Fruit fly (Drosophila melanogaster) whole organism, embryonic: Measurements from ENCODE around the gene Syt14.

Experiments
- Asciz ChIP-seq: fragments of 200-800 bp; sonication (Bioruptor generic); optimal IDR thresholded peaks from 2 replicates; lab custom pipeline; 2017; ENCODE audit warnings: missing biosample characterization, mild to moderate bottlenecking, missing genetic modification characterization, missing genetic modification reagents
- CG10267 ChIP-seq: fragments of 200-800 bp; sonication (Bioruptor generic); optimal IDR thresholded peaks from 2 replicates; lab custom pipeline; 2018; ENCODE audit warnings: missing biosample characterization, mild to moderate bottlenecking, missing genetic modification characterization, moderate library complexity
- CG13296 ChIP-seq: fragments of 200-800 bp; sonication (Bioruptor generic); optimal IDR thresholded peaks from 3 replicates; lab custom pipeline; 2018; ENCODE audit warnings: missing biosample characterization, mild to moderate bottlenecking, missing genetic modification characterization
- CG14441 ChIP-seq: fragments of 200-800 bp; sonication (Bioruptor generic); IDR thresholded peaks from 2 replicates; pipeline ENCODE4 v1.3.6; 2022; ENCODE audit warnings: missing biosample characterization, missing genetic modification characterization
- CG15011 ChIP-seq: fragments of 200-800 bp; sonication (Bioruptor generic); optimal IDR thresholded peaks from 3 replicates; lab custom pipeline; 2018; ENCODE audit warnings: missing biosample characterization, mild to moderate bottlenecking, missing genetic modification characterization
- CG15073 ChIP-seq: fragments of 200-800 bp; sonication (Bioruptor generic); optimal IDR thresholded peaks from 2 replicates; lab custom pipeline; 2016; ENCODE audit warnings: missing biosample characterization, missing genetic modification characterization
- CG2120 ChIP-seq: fragments of 200-800 bp; sonication (Bioruptor generic); optimal IDR thresholded peaks from 3 replicates; lab custom pipeline; 2016; ENCODE audit warnings: missing biosample characterization, missing genetic modification characterization
- CG2129 ChIP-seq: fragments of 200-800 bp; sonication (Bioruptor generic); IDR thresholded peaks from 2 replicates; pipeline ENCODE4 v1.3.6; 2022; ENCODE audit warnings: missing biosample characterization, missing genetic modification characterization; ENCODE audit not compliant: partially characterized antibody
- CG2678 ChIP-seq: fragments of 200-800 bp; sonication (Bioruptor generic); optimal IDR thresholded peaks from 3 replicates; lab custom pipeline; 2019; ENCODE audit warnings: missing biosample characterization, mild to moderate bottlenecking, missing genetic modification characterization, moderate library complexity
- CG32772 ChIP-seq: fragments of 200-800 bp; sonication (Bioruptor generic); IDR thresholded peaks from 2 replicates; pipeline ENCODE4 v1.3.6; 2022; ENCODE audit warnings: missing biosample characterization, missing genetic modification characterization
- CG3847 ChIP-seq: fragments of 200-800 bp; sonication (Bioruptor generic); IDR thresholded peaks from 2 replicates; pipeline ENCODE4 v1.3.6; 2022; ENCODE audit warnings: missing biosample characterization, missing genetic modification characterization
- CG4404 ChIP-seq: fragments of 200-800 bp; sonication (Bioruptor generic); IDR thresholded peaks from 2 replicates; pipeline ENCODE4 v1.3.6; 2022; ENCODE audit warnings: missing biosample characterization, missing genetic modification characterization
- CG4424 ChIP-seq: fragments of 200-800 bp; sonication (Bioruptor generic); optimal IDR thresholded peaks from 3 replicates; lab custom pipeline; 2016; ENCODE audit warnings: missing biosample characterization, missing genetic modification characterization
- CG4617 ChIP-seq: fragments of 200-800 bp; sonication (Bioruptor generic); optimal IDR thresholded peaks from 3 replicates; lab custom pipeline; 2016; ENCODE audit warnings: missing biosample characterization, missing genetic modification characterization, borderline replicate concordance
- CG6683 ChIP-seq: fragments of 200-800 bp; sonication (Bioruptor generic); optimal IDR thresholded peaks from 2 replicates; lab custom pipeline; 2017; ENCODE audit warnings: missing biosample characterization, mild to moderate bottlenecking, missing genetic modification characterization, missing genetic modification reagents
- CG7745 ChIP-seq: fragments of 200-800 bp; sonication (Bioruptor generic); optimal IDR thresholded peaks from 2 replicates; lab custom pipeline; 2018; ENCODE audit warnings: missing biosample characterization, mild to moderate bottlenecking, missing genetic modification characterization, moderate library complexity
- CG7786 ChIP-seq: fragments of 200-800 bp; sonication (Bioruptor generic); optimal IDR thresholded peaks from 2 replicates; lab custom pipeline; 2016; ENCODE audit warnings: missing biosample characterization, missing genetic modification characterization
- CG9932 ChIP-seq: fragments of 200-800 bp; sonication (Bioruptor generic); IDR thresholded peaks from 2 replicates; pipeline ENCODE4 v1.3.6; 2022; ENCODE audit warnings: missing biosample characterization, missing genetic modification characterization
- Dll ChIP-seq: fragments of 200-800 bp; sonication (Bioruptor generic); IDR thresholded peaks from 4 replicates; pipeline ENCODE4 v1.3.6; 2022; ENCODE audit warnings: missing biosample characterization, missing genetic modification characterization; ENCODE audit not compliant: partially characterized antibody
- Ets97D ChIP-seq: fragments of 200-800 bp; sonication (Bioruptor generic); optimal IDR thresholded peaks from 3 replicates; lab custom pipeline; 2016; ENCODE audit warnings: missing biosample characterization, missing genetic modification characterization
- Fer1 ChIP-seq: fragments of 200-800 bp; sonication (Bioruptor generic); optimal IDR thresholded peaks from 2 replicates; lab custom pipeline; 2017; ENCODE audit warnings: missing biosample characterization, mild to moderate bottlenecking, missing genetic modification characterization
- MESR4 ChIP-seq: fragments of 200-800 bp; sonication (Bioruptor generic); optimal IDR thresholded peaks from 2 replicates; lab custom pipeline; 2018; ENCODE audit warnings: missing biosample characterization, mild to moderate bottlenecking, missing genetic modification characterization, moderate library complexity
- Meics ChIP-seq: fragments of 200-800 bp; sonication (Bioruptor generic); optimal IDR thresholded peaks from 2 replicates; lab custom pipeline; 2017; ENCODE audit warnings: missing biosample characterization, mild to moderate bottlenecking, missing genetic modification characterization
- Mrtf ChIP-seq: fragments of 200-800 bp; sonication (Bioruptor generic); IDR thresholded peaks from 3 replicates; pipeline ENCODE4 v1.3.6; 2022; ENCODE audit warnings: missing biosample characterization, missing genetic modification characterization
- Optix ChIP-seq: fragments of 200-800 bp; sonication (Bioruptor generic); IDR thresholded peaks from 3 replicates; pipeline ENCODE4 v1.3.6; 2022; ENCODE audit warnings: missing biosample characterization, missing genetic modification characterization
- Rx ChIP-seq: fragments of 200-800 bp; sonication (Bioruptor generic); IDR thresholded peaks from 2 replicates; pipeline ENCODE4 v1.3.6; 2022; ENCODE audit warnings: missing biosample characterization, missing genetic modification characterization
- Sox100B ChIP-seq: fragments of 200-800 bp; sonication (Bioruptor generic); optimal IDR thresholded peaks from 3 replicates; lab custom pipeline; 2018; ENCODE audit warnings: missing biosample characterization, mild to moderate bottlenecking, missing genetic modification characterization
- Sry-δ ChIP-seq: fragments of 200-800 bp; sonication (Bioruptor generic); optimal IDR thresholded peaks from 2 replicates; lab custom pipeline; 2016; ENCODE audit warnings: missing biosample characterization, missing genetic modification characterization
- Stat92E ChIP-seq, 3 experiments: fragments of >200 bp in 2 of 3; fragments of 200-800 bp in 1 of 3; sonication (Bioruptor generic) in 1 of 3; optimal IDR thresholded peaks; 2 replicates each; lab custom pipeline; 2017 to 2019; ENCODE audit warnings: missing biosample characterization in 3 of 3, missing genetic modification characterization in 3 of 3, mild to moderate bottlenecking in 1 of 3, moderate library complexity in 1 of 3
- Xbp1 ChIP-seq: fragments of 200-800 bp; sonication (Bioruptor generic); optimal IDR thresholded peaks from 3 replicates; lab custom pipeline; 2016; ENCODE audit warnings: missing biosample characterization, mild to moderate bottlenecking, missing genetic modification characterization
- cad ChIP-seq: fragments of >200 bp; optimal IDR thresholded peaks from 2 replicates; lab custom pipeline; 2017; ENCODE audit warnings: missing biosample characterization, missing genetic modification characterization
- caup ChIP-seq: fragments of 200-800 bp; sonication (Bioruptor generic); optimal IDR thresholded peaks from 3 replicates; lab custom pipeline; 2017; ENCODE audit warnings: missing biosample characterization, mild to moderate bottlenecking, missing genetic modification characterization, moderate library complexity; ENCODE audit not compliant: severe bottlenecking
- chm ChIP-seq: fragments of 200-800 bp; sonication (Bioruptor generic); IDR thresholded peaks from 2 replicates; pipeline ENCODE4 v1.3.6; 2022; ENCODE audit warnings: missing biosample characterization, missing genetic modification characterization
- emc ChIP-seq: fragments of 200-800 bp; sonication (Bioruptor generic); optimal IDR thresholded peaks from 2 replicates; lab custom pipeline; 2016; ENCODE audit warnings: missing biosample characterization, missing genetic modification characterization
- fd96Cb ChIP-seq: fragments of 200-800 bp; sonication (Bioruptor generic); optimal IDR thresholded peaks from 2 replicates; lab custom pipeline; 2018; ENCODE audit warnings: missing biosample characterization, mild to moderate bottlenecking, missing genetic modification characterization, moderate library complexity
- ftz-f1 ChIP-seq: fragments of 200-800 bp; sonication (Bioruptor generic); optimal IDR thresholded peaks from 2 replicates; lab custom pipeline; 2016; ENCODE audit warnings: missing biosample characterization, missing genetic modification characterization
- hkb ChIP-seq, 2 experiments: fragments of 200-800 bp in 1 of 2; fragments of >200 bp in 1 of 2; sonication (Bioruptor generic) in 1 of 2; IDR thresholded peaks in 1 of 2; optimal IDR thresholded peaks in 1 of 2; 2 replicates each; pipeline versions ENCODE4 v1.3.6 to Lab custom; 2017 to 2022; ENCODE audit warnings: missing biosample characterization in 1 of 2, missing genetic modification characterization in 1 of 2
- insv ChIP-seq, 2 experiments: fragments of 200-800 bp; sonication (Bioruptor generic); optimal IDR thresholded peaks; 3 replicates each; lab custom pipeline; 2016 to 2018; ENCODE audit warnings: missing biosample characterization in 2 of 2, missing genetic modification characterization in 2 of 2
- ken ChIP-seq: fragments of 200-800 bp; sonication (Bioruptor generic); IDR thresholded peaks from 3 replicates; pipeline ENCODE4 v1.3.6; 2022; ENCODE audit warnings: missing biosample characterization, missing genetic modification characterization
- maf-S ChIP-seq: fragments of 200-800 bp; sonication (Bioruptor generic); optimal IDR thresholded peaks from 2 replicates; lab custom pipeline; 2016; ENCODE audit warnings: missing biosample characterization, missing genetic modification characterization
- otp ChIP-seq: fragments of 200-800 bp; sonication (Bioruptor generic); IDR thresholded peaks from 3 replicates; pipeline ENCODE4, ENCODE4 v1.3.6; 2022; ENCODE audit warnings: missing biosample characterization, missing genetic modification characterization
- pita ChIP-seq: fragments of 200-800 bp; sonication (Bioruptor generic); optimal IDR thresholded peaks from 2 replicates; lab custom pipeline; 2017; ENCODE audit warnings: missing biosample characterization, mild to moderate bottlenecking, missing genetic modification characterization
- pros ChIP-seq: fragments of 200-800 bp; sonication (Bioruptor generic); optimal IDR thresholded peaks from 3 replicates; lab custom pipeline; 2019; ENCODE audit warnings: missing biosample characterization, mild to moderate bottlenecking, missing genetic modification characterization, moderate library complexity
- slp2 ChIP-seq: fragments of 200-800 bp; sonication (Bioruptor generic); optimal IDR thresholded peaks from 2 replicates; lab custom pipeline; 2016; ENCODE audit warnings: missing biosample characterization, missing genetic modification characterization
- tin ChIP-seq: fragments of 200-800 bp; sonication (Bioruptor generic); optimal IDR thresholded peaks from 3 replicates; lab custom pipeline; 2016; ENCODE audit warnings: missing biosample characterization, missing genetic modification characterization
- tna ChIP-seq: fragments of 200-800 bp; sonication (Bioruptor generic); IDR thresholded peaks from 2 replicates; pipeline ENCODE4 v1.3.6; 2022; ENCODE audit warnings: missing biosample characterization, missing genetic modification characterization; ENCODE audit not compliant: partially characterized antibody
- usp ChIP-seq: fragments of >200 bp; optimal IDR thresholded peaks from 2 replicates; lab custom pipeline; 2017; ENCODE audit warnings: missing biosample characterization, missing genetic modification characterization
- vnd ChIP-seq: fragments of 200-800 bp; sonication (Bioruptor generic); IDR thresholded peaks from 3 replicates; pipeline ENCODE4 v1.3.6; 2022; ENCODE audit warnings: missing biosample characterization, missing genetic modification characterization; ENCODE audit not compliant: partially characterized antibody
- zfh2 ChIP-seq: fragments of 200-800 bp; sonication (Bioruptor generic); optimal IDR thresholded peaks from 2 replicates; lab custom pipeline; 2016; ENCODE audit warnings: missing biosample characterization, missing genetic modification characterization

The Syt14 gene

dm6 chr3R:4319507-4320138 is 754 bp upstream of the Syt14 start, which contains the start of gene CG9795 (continued):
- TF ChIP-seq CG7786 (peak; percentile 44), CG7745 (tag; lab: Kevin White, UChicago) (peak; percentile 54), zfh2 (GFP tag; lab: Kevin White, UChicago) (peak; percentile 48), ftz-f1 (GFP tag; lab: Kevin White, UChicago) (peak; percentile 72), CG4617 (GFP tag; lab: Kevin White, UChicago) (peak; percentile 77), hkb (optimal IDR thresholded peaks at IDR 0.05; lab: Kevin White, UChicago) (no peak), hkb (GFP tag; IDR thresholded peaks at IDR 0.05; lab: Robert Waterston, UW) (peak; percentile 75), CG3847 (GFP tag; lab: Robert Waterston, UW) (0 out of 2 replicates have a peak, but pooled peaks have one; percentile 31), Rx (GFP tag; lab: Robert Waterston, UW) (no peak), Sry-δ (GFP tag; lab: Kevin White, UChicago) (peak; percentile 94), MESR4 (GFP tag; lab: Kevin White, UChicago) (peak; percentile 93), insv (GFP tag; optimal IDR thresholded peaks at IDR 0.05; lab: Kevin White, UChicago) (no peak), pros (GFP tag; lab: Kevin White, UChicago) (no peak), Fer1 (GFP tag; lab: Kevin White, UChicago) (peak; percentile 64), CG10267 (tag; lab: Kevin White, UChicago) (peak; percentile 38), cad (GFP tag; lab: Kevin White, UChicago) (no peak), CG2120 (peak; percentile 54), otp (GFP tag; lab: Robert Waterston, UW) (0 out of 3 replicates have a peak, but pooled peaks have one; percentile 56), pita (GFP tag; lab: Kevin White, UChicago) (no peak), ken (no peak), Mrtf (no peak), Dll (GFP tag; lab: Robert Waterston, UW) (peak; percentile 86), Xbp1 (GFP tag; lab: Kevin White, UChicago) (peak; percentile 16), Sox100B (no peak), CG15073 (GFP tag; lab: Kevin White, UChicago) (no peak), Asciz (GFP tag; lab: Kevin White, UChicago) (no peak), Ets97D (GFP tag; lab: Kevin White, UChicago) (peak; percentile 75), fd96Cb (tag; lab: Kevin White, UChicago) (no peak), CG32772 (GFP tag; lab: Robert Waterston, UW) (no peak), CG2678 (tag; lab: Kevin White, UChicago) (no peak), emc (GFP tag; lab: Kevin White, UChicago) (no peak), chm (GFP tag; lab: Robert Waterston, UW) (no peak), maf-S (GFP tag; lab: Kevin White, UChicago) (peak; percentile 31), Meics (peak; percentile 37), caup (GFP tag; lab: Kevin White, UChicago) (peak; percentile 46), slp2 (GFP tag; lab: Kevin White, UChicago) (no peak), Stat92E (GFP tag; optimal IDR thresholded peaks at IDR 0.05; lab: Kevin White, UChicago) (peak in 1 of 3 experiments; percentile 61), CG13296 (GFP tag; lab: Kevin White, UChicago) (peak; percentile 52), CG6683 (GFP tag; lab: Kevin White, UChicago) (peak; percentile 26), vnd (GFP tag; lab: Robert Waterston, UW) (peak; percentile 88), tin (GFP tag; lab: Kevin White, UChicago) (peak; percentile 6), CG4404 (no peak), tna (GFP tag; lab: Robert Waterston, UW) (peak; percentile 96), CG14441 (GFP tag; lab: Robert Waterston, UW) (no peak), usp (no peak), CG4424 (GFP tag; lab: Kevin White, UChicago) (peak; percentile 4), CG9932 (GFP tag; lab: Robert Waterston, UW) (no peak), Optix (GFP tag; lab: Robert Waterston, UW) (0 out of 3 replicates have a peak, but pooled peaks have one; percentile 19), CG2129 (GFP tag; lab: Robert Waterston, UW) (peak; percentile 49), CG15011 (GFP tag; lab: Kevin White, UChicago) (no peak)
